Fruit fly (Drosophila melanogaster) whole organism, wandering third instar larva: ENCODE data around the gene Or85f.
A peak's percentile ranks its signal among the peaks of the same experiment; 100 is the strongest.

Source experiments
- Abd-B ChIP-seq: fragments of >200 bp; optimal IDR thresholded peaks from 2 replicates; lab custom pipeline; 2017; ENCODE audit warnings: missing biosample characterization, missing genetic modification characterization
- CG32264 ChIP-seq: fragments of 200-800 bp; sonication (Bioruptor generic); optimal IDR thresholded peaks from 2 replicates; lab custom pipeline; 2016; ENCODE audit warnings: missing biosample characterization, missing genetic modification characterization
- CG9705 ChIP-seq: fragments of 200-800 bp; sonication (Bioruptor generic); optimal IDR thresholded peaks from 2 replicates; lab custom pipeline; 2018; ENCODE audit warnings: missing biosample characterization, mild to moderate bottlenecking, missing genetic modification characterization
- CrebA ChIP-seq: fragments of 200-800 bp; sonication (Bioruptor generic); optimal IDR thresholded peaks from 2 replicates; lab custom pipeline; 2016; ENCODE audit warnings: missing biosample characterization, mild to moderate bottlenecking, missing genetic modification characterization, borderline replicate concordance
- Dfd ChIP-seq: fragments of >200 bp; optimal IDR thresholded peaks from 2 replicates; lab custom pipeline; 2017; ENCODE audit warnings: missing biosample characterization, missing genetic modification characterization
- Dif ChIP-seq: fragments of 200-275, 200-300 bp; sonication (Bioruptor generic); optimal IDR thresholded peaks from 2 replicates; lab custom pipeline; 2018; ENCODE audit warnings: missing biosample characterization, missing genetic modification characterization; ENCODE audit not compliant: partially characterized antibody
- GATAd ChIP-seq: sonication (Bioruptor generic); optimal IDR thresholded peaks from 2 replicates; lab custom pipeline; 2016; ENCODE audit warnings: missing biosample characterization, missing genetic modification characterization
- HLH106 ChIP-seq: fragments of 200-800 bp; optimal IDR thresholded peaks from 3 replicates; lab custom pipeline; 2019; ENCODE audit warnings: missing biosample characterization, mild to moderate bottlenecking, missing genetic modification characterization, moderate library complexity
- Hnf4 ChIP-seq: fragments of 200-800 bp; sonication (Bioruptor generic); optimal IDR thresholded peaks from 2 replicates; lab custom pipeline; 2016; ENCODE audit warnings: missing biosample characterization, mild to moderate bottlenecking, missing genetic modification characterization
- Hr78 ChIP-seq: fragments of >200 bp; optimal IDR thresholded peaks from 2 replicates; lab custom pipeline; 2017; ENCODE audit warnings: missing biosample characterization, missing genetic modification characterization
- Hr83 ChIP-seq: fragments of 200-300 bp; sonication (Bioruptor generic); optimal IDR thresholded peaks from 2 replicates; lab custom pipeline; 2016; ENCODE audit warnings: missing biosample characterization, mild to moderate bottlenecking, missing genetic modification characterization, moderate library complexity; ENCODE audit not compliant: poor library complexity, severe bottlenecking
- Jra ChIP-seq: sonication (Bioruptor generic); optimal IDR thresholded peaks from 2 replicates; lab custom pipeline; 2016; ENCODE audit warnings: missing biosample characterization, missing genetic modification characterization
- Mio ChIP-seq: sonication (Bioruptor generic); optimal IDR thresholded peaks from 2 replicates; lab custom pipeline; 2016; ENCODE audit warnings: missing biosample characterization, missing genetic modification characterization
- Myc ChIP-seq: fragments of >200 bp; optimal IDR thresholded peaks from 2 replicates; lab custom pipeline; 2017
- N ChIP-seq: fragments of >200 bp; optimal IDR thresholded peaks from 2 replicates; lab custom pipeline; 2018; ENCODE audit warnings: missing biosample characterization, missing external identifiers, missing genetic modification characterization
- OdsH ChIP-seq: fragments of 200-800 bp; sonication (Bioruptor generic); optimal IDR thresholded peaks from 2 replicates; lab custom pipeline; 2016; ENCODE audit warnings: missing biosample characterization, mild to moderate bottlenecking, missing genetic modification characterization
- Rel ChIP-seq, 2 experiments: fragments of 200-800 bp; sonication (Bioruptor generic) in 1 of 2; optimal IDR thresholded peaks; 2 replicates in 1 of 2; 3 replicates in 1 of 2; lab custom pipeline; 2016 to 2019; ENCODE audit warnings: mild to moderate bottlenecking in 2 of 2, missing biosample characterization in 2 of 2, missing genetic modification characterization in 2 of 2, moderate library complexity in 1 of 2
- Sp1 ChIP-seq: fragments of 200-800 bp; sonication (Bioruptor generic); optimal IDR thresholded peaks from 3 replicates; lab custom pipeline; 2019; ENCODE audit warnings: missing biosample characterization, mild to moderate bottlenecking, missing genetic modification characterization, moderate library complexity
- Vsx2 ChIP-seq: fragments of 200-300, 225-300 bp; sonication (Bioruptor generic); optimal IDR thresholded peaks from 2 replicates; lab custom pipeline; 2018; ENCODE audit warnings: missing biosample characterization, missing genetic modification characterization; ENCODE audit not compliant: partially characterized antibody
- br ChIP-seq: fragments of 200-800 bp; sonication (Bioruptor generic); optimal IDR thresholded peaks from 2 replicates; lab custom pipeline; 2016; ENCODE audit warnings: missing biosample characterization, missing genetic modification characterization
- brk ChIP-seq: fragments of 200-800 bp; sonication (Bioruptor generic); optimal IDR thresholded peaks from 2 replicates; lab custom pipeline; 2016; ENCODE audit warnings: missing biosample characterization, mild to moderate bottlenecking, missing genetic modification characterization
- dl ChIP-seq, 2 experiments: fragments of 175-275, 200-275 bp in 1 of 2; fragments of 200-275 bp in 1 of 2; sonication (Bioruptor generic); optimal IDR thresholded peaks; lab custom pipeline; 2018; ENCODE audit warnings: mild to moderate bottlenecking in 2 of 2, missing biosample characterization in 2 of 2, missing genetic modification characterization in 2 of 2, moderate library complexity in 2 of 2; ENCODE audit not compliant: partially characterized antibody in 2 of 2, insufficient read depth in 1 of 2
- dmrt93B ChIP-seq: fragments of 200-800 bp; sonication (Bioruptor generic); optimal IDR thresholded peaks from 2 replicates; lab custom pipeline; 2018; ENCODE audit warnings: missing biosample characterization, mild to moderate bottlenecking, missing genetic modification characterization
- dsf ChIP-seq: sonication (Bioruptor generic); optimal IDR thresholded peaks from 2 replicates; lab custom pipeline; 2016; ENCODE audit warnings: missing biosample characterization, missing genetic modification characterization, borderline replicate concordance
- ey ChIP-seq: fragments of 200-800 bp; sonication (Bioruptor generic); optimal IDR thresholded peaks from 2 replicates; lab custom pipeline; 2016; ENCODE audit warnings: missing biosample characterization, missing genetic modification characterization
- foxo ChIP-seq, 2 experiments: fragments of 200-800 bp; sonication (Bioruptor generic); optimal IDR thresholded peaks; 2 replicates in 1 of 2; 3 replicates in 1 of 2; lab custom pipeline; 2016 to 2017; ENCODE audit warnings: missing biosample characterization in 2 of 2, missing genetic modification characterization in 2 of 2
- fru ChIP-seq: fragments of 200-800 bp; sonication (Bioruptor generic); optimal IDR thresholded peaks from 3 replicates; lab custom pipeline; 2016; ENCODE audit warnings: missing biosample characterization, mild to moderate bottlenecking, missing genetic modification characterization
- h ChIP-seq: fragments of 200-800 bp; sonication (Bioruptor generic); optimal IDR thresholded peaks from 3 replicates; lab custom pipeline; 2016; ENCODE audit warnings: missing biosample characterization, mild to moderate bottlenecking, missing genetic modification characterization
- jim ChIP-seq: fragments of 175-275, 200-325 bp; sonication (Bioruptor generic); optimal IDR thresholded peaks from 2 replicates; lab custom pipeline; 2016; ENCODE audit warnings: missing biosample characterization, mild to moderate bottlenecking, missing genetic modification characterization
- pan ChIP-seq: fragments of >200 bp; optimal IDR thresholded peaks from 2 replicates; lab custom pipeline; 2017
- psq ChIP-seq: fragments of 200-800 bp; sonication (Bioruptor generic); optimal IDR thresholded peaks from 3 replicates; lab custom pipeline; 2017; ENCODE audit warnings: missing biosample characterization, mild to moderate bottlenecking, missing genetic modification characterization, moderate library complexity
- rgr ChIP-seq: fragments of 200-800 bp; sonication (Bioruptor generic); optimal IDR thresholded peaks from 3 replicates; lab custom pipeline; 2016; ENCODE audit warnings: missing biosample characterization, mild to moderate bottlenecking, missing genetic modification characterization
- sage ChIP-seq: fragments of 200-800 bp; sonication (Bioruptor generic); optimal IDR thresholded peaks from 2 replicates; lab custom pipeline; 2016; ENCODE audit warnings: missing biosample characterization, mild to moderate bottlenecking, missing genetic modification characterization
- sv ChIP-seq: fragments of 200-800 bp; sonication (Bioruptor generic); optimal IDR thresholded peaks from 3 replicates; lab custom pipeline; 2016; ENCODE audit warnings: missing biosample characterization, missing genetic modification characterization
- tai ChIP-seq: sonication (Bioruptor generic); optimal IDR thresholded peaks from 2 replicates; lab custom pipeline; 2016; ENCODE audit warnings: missing biosample characterization, missing genetic modification characterization
- usp ChIP-seq: fragments of >200 bp; optimal IDR thresholded peaks from 2 replicates; lab custom pipeline; 2017; ENCODE audit warnings: missing biosample characterization, missing genetic modification characterization
- woc ChIP-seq: sonication (Bioruptor generic); optimal IDR thresholded peaks from 2 replicates; lab custom pipeline; 2016; ENCODE audit warnings: missing biosample characterization, mild to moderate bottlenecking, missing genetic modification characterization

The Or85f gene

DNA sequence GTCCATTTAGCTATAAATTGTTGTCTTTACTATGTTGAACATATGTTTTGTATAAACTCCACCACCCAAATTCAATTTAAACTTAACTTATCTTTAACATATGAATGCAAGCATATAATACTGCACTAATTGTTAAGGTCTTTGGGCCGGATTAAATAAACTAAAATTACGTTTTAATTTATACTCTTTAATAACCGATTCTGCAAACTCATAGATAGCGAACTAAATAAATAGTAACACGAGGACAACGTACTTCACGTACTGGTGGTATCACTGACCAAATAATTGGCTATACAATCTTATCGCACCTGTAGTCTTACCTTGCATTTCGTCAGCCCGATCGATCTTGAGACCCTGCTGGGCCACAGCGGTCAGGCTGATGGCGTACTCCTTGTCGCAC lies 5.6 kb upstream of the Or85f start:
- TF ChIP-seq tai (GFP tag; lab: Kevin White, UChicago) (no peak), h (GFP tag; lab: Kevin White, UChicago) (no peak), Sp1 (GFP tag; lab: Kevin White, UChicago) (no peak), pan (no peak), sage (GFP tag; lab: Kevin White, UChicago) (no peak), GATAd (no peak), CG9705 (GFP tag; lab: Kevin White, UChicago) (no peak)
- TF ChIP-seq, all 38 proteins: peak for 0

DNA sequence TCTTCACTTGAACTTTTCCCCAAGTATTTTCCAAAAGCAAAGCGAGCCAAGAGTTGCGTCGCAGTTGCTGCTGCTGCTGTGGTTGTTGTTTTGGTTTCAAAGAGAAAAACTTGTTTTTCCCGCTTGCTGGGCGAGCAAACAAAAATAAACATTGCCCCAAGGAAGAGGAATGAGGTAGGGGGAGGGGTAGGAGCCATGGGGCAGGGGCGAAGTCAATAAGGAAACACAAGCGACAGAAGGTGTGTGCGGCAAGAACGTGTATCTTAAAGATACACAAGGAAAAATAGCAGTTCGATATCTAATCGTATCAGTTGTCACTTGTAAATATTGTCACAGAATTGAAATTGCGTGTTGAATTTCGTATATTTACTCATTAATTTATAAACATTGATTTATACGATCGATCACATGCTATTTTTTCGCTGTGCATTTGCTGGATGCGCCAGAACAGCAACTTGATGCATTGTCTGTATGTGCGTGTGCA lies 4.4 kb upstream of the Or85f start:
- TF ChIP-seq dmrt93B (GFP tag; lab: Kevin White, UChicago) = peak; percentile 87
- peak; percentile 61 for TF ChIP-seq Hr83 (GFP tag; lab: Kevin White, UChicago)
- TF ChIP-seq ey (GFP tag; lab: Kevin White, UChicago) = peak; percentile 92
- no peak for TF ChIP-seq CrebA (GFP tag; lab: Kevin White, UChicago)
- peak; percentile 54 for TF ChIP-seq GATAd
- TF ChIP-seq foxo (GFP tag; optimal IDR thresholded peaks at IDR 0.05; lab: Kevin White, UChicago) = peak; percentile 34 to 94
- TF ChIP-seq sage (GFP tag; lab: Kevin White, UChicago) = peak; percentile 88
- TF ChIP-seq Rel (GFP tag; optimal IDR thresholded peaks at IDR 0.05; lab: Kevin White, UChicago) = peak; percentile 76
- no peak for TF ChIP-seq Rel (tag; optimal IDR thresholded peaks at IDR 0.05; lab: Kevin White, UChicago)
- TF ChIP-seq Jra = peak; percentile 74
- peak; percentile 62 for TF ChIP-seq dsf (GFP tag; lab: Kevin White, UChicago)
- peak; percentile 94 for TF ChIP-seq HLH106 (tag; lab: Kevin White, UChicago)
- TF ChIP-seq Sp1 (GFP tag; lab: Kevin White, UChicago) = peak; percentile 94
- TF ChIP-seq rgr (GFP tag; lab: Kevin White, UChicago) = peak; percentile 94
- TF ChIP-seq Hr78 (GFP tag; lab: Kevin White, UChicago) = no peak
- peak; percentile 89 for TF ChIP-seq Hnf4 (GFP tag; lab: Kevin White, UChicago)
- TF ChIP-seq pan = no peak
- peak; percentile 86 for TF ChIP-seq psq (GFP tag; lab: Kevin White, UChicago)
- peak; percentile 94 for TF ChIP-seq fru (GFP tag; lab: Kevin White, UChicago)
- TF ChIP-seq CG32264 (GFP tag; lab: Kevin White, UChicago) = peak; percentile 77
- TF ChIP-seq OdsH (GFP tag; lab: Kevin White, UChicago) = peak; percentile 94
- no peak for TF ChIP-seq dl (GFP tag; optimal IDR thresholded peaks at IDR 0.05; lab: Kevin White, UChicago; ENCODE audit: insufficient read depth in 1 of 2, partially characterized antibody in 2 of 2)
- no peak for TF ChIP-seq N (GFP tag; lab: Kevin White, UChicago)
- no peak for TF ChIP-seq usp
- peak; percentile 94 for TF ChIP-seq h (GFP tag; lab: Kevin White, UChicago)
- TF ChIP-seq brk (GFP tag; lab: Kevin White, UChicago) = peak; percentile 86
- TF ChIP-seq sv (GFP tag; lab: Kevin White, UChicago) = no peak
- peak; percentile 81 for TF ChIP-seq CG9705 (GFP tag; lab: Kevin White, UChicago)
- peak; percentile 82 for TF ChIP-seq woc
- TF ChIP-seq br = peak; percentile 89

DNA sequence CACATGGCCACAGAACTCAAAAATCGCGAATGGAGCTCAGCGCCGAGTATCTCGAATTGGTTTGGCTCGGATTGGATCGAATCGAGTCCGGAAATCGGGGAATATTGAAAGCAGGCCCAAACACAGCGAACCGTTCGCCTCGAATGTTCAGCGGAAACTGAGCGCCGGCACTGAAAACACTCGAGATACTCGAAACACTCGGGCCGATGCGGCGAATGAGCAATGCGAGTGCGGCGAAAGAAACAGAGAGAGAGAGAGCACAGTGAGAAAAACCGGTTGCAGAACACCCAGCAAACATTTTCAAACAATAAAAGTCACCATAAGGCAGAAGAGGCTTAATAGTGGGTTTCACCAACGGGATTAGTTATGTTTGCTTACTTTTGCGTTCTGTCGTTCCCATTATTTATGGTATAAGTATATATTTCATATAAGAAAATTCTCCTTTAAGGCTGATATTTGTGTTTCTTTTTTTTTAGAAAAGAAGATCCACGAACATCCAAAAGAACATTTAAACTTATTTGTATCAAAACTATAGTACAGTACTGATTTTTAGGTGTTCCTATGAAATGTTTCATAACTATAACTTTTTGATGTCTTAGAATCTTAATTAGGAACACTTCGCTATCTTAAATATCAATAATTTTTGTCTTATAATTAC lies 3.5 kb upstream of the Or85f start, which contains the start of gene FER:
Gene FER, minus strand, starts transcription at position 162 of the 658 bp plus-strand sequence.
- TF ChIP-seq pan (no peak), Hnf4 (GFP tag; lab: Kevin White, UChicago) (peak; percentile 57), OdsH (GFP tag; lab: Kevin White, UChicago) (peak; percentile 13), Mio (no peak), dl (GFP tag; optimal IDR thresholded peaks at IDR 0.05; lab: Kevin White, UChicago; ENCODE audit: insufficient read depth in 1 of 2, partially characterized antibody in 2 of 2) (peak; percentile 71 to 87), rgr (GFP tag; lab: Kevin White, UChicago) (peak; percentile 32), GATAd (no peak), Dif (GFP tag; lab: Kevin White, UChicago) (peak; percentile 89), Rel (GFP tag; optimal IDR thresholded peaks at IDR 0.05; lab: Kevin White, UChicago) (no peak), Rel (tag; optimal IDR thresholded peaks at IDR 0.05; lab: Kevin White, UChicago) (peak; percentile 86), sage (GFP tag; lab: Kevin White, UChicago) (peak; percentile 31), brk (GFP tag; lab: Kevin White, UChicago) (peak; percentile 46), h (GFP tag; lab: Kevin White, UChicago) (peak; percentile 35), br (peak; percentile 7), dmrt93B (GFP tag; lab: Kevin White, UChicago) (no peak), Vsx2 (no peak), Sp1 (GFP tag; lab: Kevin White, UChicago) (peak; percentile 38), woc (peak; percentile 64), CG9705 (GFP tag; lab: Kevin White, UChicago) (no peak), HLH106 (tag; lab: Kevin White, UChicago) (peak; percentile 15), tai (GFP tag; lab: Kevin White, UChicago) (no peak), Abd-B (no peak), Dfd (GFP tag; lab: Kevin White, UChicago) (no peak), ey (GFP tag; lab: Kevin White, UChicago) (no peak), Hr78 (GFP tag; lab: Kevin White, UChicago) (no peak), Myc (lab: Kevin White, UChicago) (peak; percentile 13), CG32264 (GFP tag; lab: Kevin White, UChicago) (no peak), dsf (GFP tag; lab: Kevin White, UChicago) (no peak), CrebA (GFP tag; lab: Kevin White, UChicago) (no peak), sv (GFP tag; lab: Kevin White, UChicago) (peak; percentile 18), jim (GFP tag; lab: Kevin White, UChicago) (peak; percentile 34), Hr83 (GFP tag; lab: Kevin White, UChicago) (peak; percentile 27)
